Worm (Caenorhabditis elegans) whole organism, L2 larva: ENCODE measurements around the gene catp-8.

ENCODE experiments used
- C34F6.9 ChIP-seq: fragments of 150-350 bp; optimal IDR thresholded peaks from 2 replicates; lab custom pipeline; 2014; ENCODE audit warnings: missing biosample characterization, missing genetic modification characterization
- F13H6.1 ChIP-seq: sonication (generic microtip); optimal IDR thresholded peaks from 2 replicates; lab custom pipeline; 2016; ENCODE audit warnings: missing genetic modification characterization, missing compliant biosample characterization
- R02D3.7 ChIP-seq: fragments of 150-350 bp; optimal IDR thresholded peaks from 2 replicates; lab custom pipeline; 2014; ENCODE audit warnings: missing biosample characterization, missing genetic modification characterization
- Y55F3AM.14 ChIP-seq: fragments of 200-800 bp; sonication (Bioruptor generic); optimal IDR thresholded peaks from 2 replicates; lab custom pipeline; 2018; ENCODE audit warnings: mild to moderate bottlenecking, missing genetic modification characterization, missing compliant biosample characterization
- ZK546.5 ChIP-seq: sonication (generic microtip); optimal IDR thresholded peaks from 2 replicates; lab custom pipeline; 2017; ENCODE audit warnings: missing biosample characterization, missing genetic modification characterization
- alr-1 ChIP-seq: fragments of 150-350 bp; optimal IDR thresholded peaks from 2 replicates; lab custom pipeline; 2014; ENCODE audit warnings: missing biosample characterization, missing genetic modification characterization
- blmp-1 ChIP-seq: sonication (generic microtip); optimal IDR thresholded peaks from 2 replicates; lab custom pipeline; 2017; ENCODE audit warnings: missing genetic modification characterization, mild to moderate bottlenecking, missing compliant biosample characterization, antibody characterized with exemption, moderate library complexity; ENCODE audit not compliant: insufficient read depth
- ceh-16 ChIP-seq: fragments of 150-350 bp; optimal IDR thresholded peaks from 2 replicates; lab custom pipeline; 2014; ENCODE audit warnings: missing biosample characterization, missing genetic modification characterization
- ceh-82 ChIP-seq: fragments of 150-350 bp; optimal IDR thresholded peaks from 2 replicates; lab custom pipeline; 2014; ENCODE audit warnings: missing biosample characterization, missing genetic modification characterization
- crh-2 ChIP-seq: sonication (generic microtip); optimal IDR thresholded peaks from 2 replicates; lab custom pipeline; 2017; ENCODE audit warnings: missing biosample characterization, missing genetic modification characterization
- dmd-4 ChIP-seq: sonication (generic microtip); optimal IDR thresholded peaks from 2 replicates; lab custom pipeline; 2017; ENCODE audit warnings: missing biosample characterization, missing genetic modification characterization
- egl-27 ChIP-seq: sonication (generic microtip); optimal IDR thresholded peaks from 3 replicates; lab custom pipeline; 2017; ENCODE audit warnings: missing biosample characterization, missing genetic modification reagents, missing genetic modification characterization
- elt-1 ChIP-seq: fragments of 150-350 bp; optimal IDR thresholded peaks from 2 replicates; lab custom pipeline; 2014; ENCODE audit warnings: missing biosample characterization, missing genetic modification characterization
- elt-3 ChIP-seq: sonication (generic microtip); optimal IDR thresholded peaks from 2 replicates; lab custom pipeline; 2017; ENCODE audit warnings: missing biosample characterization, missing genetic modification characterization
- fos-1 ChIP-seq: fragments of 150-350 bp; optimal IDR thresholded peaks from 2 replicates; lab custom pipeline; 2014; ENCODE audit warnings: missing biosample characterization, missing genetic modification characterization
- gmeb-1 ChIP-seq: fragments of 150-350 bp; optimal IDR thresholded peaks from 2 replicates; lab custom pipeline; 2014; ENCODE audit warnings: missing biosample characterization, missing genetic modification characterization
- lin-11 ChIP-seq: fragments of 150-350 bp; sonication (generic microtip); optimal IDR thresholded peaks from 2 replicates; lab custom pipeline; 2014; ENCODE audit warnings: missing biosample characterization, missing genetic modification characterization, inconsistent platforms, mixed read lengths
- lin-13 ChIP-seq: fragments of 150-350 bp; optimal IDR thresholded peaks from 2 replicates; lab custom pipeline; 2014; ENCODE audit warnings: missing biosample characterization, missing genetic modification reagents, missing genetic modification characterization
- lin-39 ChIP-seq: fragments of 150-350 bp; optimal IDR thresholded peaks from 2 replicates; lab custom pipeline; 2014; ENCODE audit warnings: missing biosample characterization, missing genetic modification reagents, missing genetic modification characterization
- lsy-2 ChIP-seq, 2 experiments: fragments of 150-350 bp in 1 of 2; sonication (generic microtip) in 1 of 2; optimal IDR thresholded peaks; 2 replicates each; lab custom pipeline; 2014 to 2017; ENCODE audit warnings: missing biosample characterization in 2 of 2, missing genetic modification characterization in 2 of 2
- mab-5 ChIP-seq: fragments of 150-350 bp; optimal IDR thresholded peaks from 2 replicates; lab custom pipeline; 2014; ENCODE audit warnings: missing biosample characterization, missing genetic modification characterization
- mbf-1 ChIP-seq: sonication (generic microtip); optimal IDR thresholded peaks from 2 replicates; lab custom pipeline; 2017; ENCODE audit warnings: missing biosample characterization, missing genetic modification characterization
- mdl-1 ChIP-seq, 2 experiments: fragments of 150-350 bp in 1 of 2; sonication (generic microtip) in 1 of 2; optimal IDR thresholded peaks; 2 replicates each; lab custom pipeline; 2017; ENCODE audit warnings: missing biosample characterization in 2 of 2, missing genetic modification characterization in 2 of 2
- nhr-10 ChIP-seq: sonication (generic microtip); optimal IDR thresholded peaks from 2 replicates; lab custom pipeline; 2017; ENCODE audit warnings: missing biosample characterization, missing genetic modification characterization
- nhr-11 ChIP-seq: fragments of 150-350 bp; optimal IDR thresholded peaks from 2 replicates; lab custom pipeline; 2014; ENCODE audit warnings: missing biosample characterization, missing genetic modification characterization
- nhr-129 ChIP-seq: fragments of 150-350 bp; optimal IDR thresholded peaks from 2 replicates; lab custom pipeline; 2014; ENCODE audit warnings: missing biosample characterization, missing genetic modification characterization
- nhr-21 ChIP-seq: fragments of 150-350 bp; optimal IDR thresholded peaks from 2 replicates; lab custom pipeline; 2014; ENCODE audit warnings: missing biosample characterization, missing genetic modification characterization
- nhr-23 ChIP-seq: fragments of 150-350 bp; optimal IDR thresholded peaks from 2 replicates; lab custom pipeline; 2014; ENCODE audit warnings: missing biosample characterization, missing genetic modification reagents, missing genetic modification characterization
- nhr-25 ChIP-seq: fragments of 150-350 bp; sonication (generic microtip); optimal IDR thresholded peaks from 3 replicates; lab custom pipeline; 2014; ENCODE audit warnings: missing biosample characterization, missing genetic modification characterization
- nhr-6 ChIP-seq: fragments of 150-350 bp; optimal IDR thresholded peaks from 2 replicates; lab custom pipeline; 2014; ENCODE audit warnings: missing biosample characterization, missing genetic modification characterization
- nhr-77 ChIP-seq: fragments of 150-350 bp; optimal IDR thresholded peaks from 2 replicates; lab custom pipeline; 2014; ENCODE audit warnings: missing biosample characterization, missing genetic modification characterization
- peb-1 ChIP-seq: fragments of 150-350 bp; optimal IDR thresholded peaks from 2 replicates; lab custom pipeline; 2014; ENCODE audit warnings: missing biosample characterization, missing genetic modification characterization
- sem-4 ChIP-seq: fragments of 150-350 bp; optimal IDR thresholded peaks from 2 replicates; lab custom pipeline; 2014; ENCODE audit warnings: missing biosample characterization, missing genetic modification reagents, missing genetic modification characterization
- skn-1 ChIP-seq: sonication (generic microtip); optimal IDR thresholded peaks from 2 replicates; lab custom pipeline; 2017; ENCODE audit warnings: missing biosample characterization, missing genetic modification characterization
- sma-3 ChIP-seq: sonication (generic microtip); optimal IDR thresholded peaks from 2 replicates; lab custom pipeline; 2016; ENCODE audit warnings: missing genetic modification reagents, missing genetic modification characterization, missing compliant biosample characterization
- sma-9 ChIP-seq, 2 experiments: fragments of 150-350 bp in 1 of 2; sonication (generic microtip) in 1 of 2; optimal IDR thresholded peaks; 2 replicates each; lab custom pipeline; 2014 to 2016; ENCODE audit warnings: missing genetic modification characterization in 2 of 2, mild to moderate bottlenecking in 1 of 2, missing biosample characterization in 1 of 2, missing compliant biosample characterization in 1 of 2, missing genetic modification reagents in 1 of 2, moderate library complexity in 1 of 2
- snpc-4 ChIP-seq: fragments of 150-350 bp; optimal IDR thresholded peaks from 2 replicates; lab custom pipeline; 2014; ENCODE audit warnings: missing biosample characterization, missing genetic modification characterization
- unc-39 ChIP-seq: fragments of 150-350 bp; optimal IDR thresholded peaks from 2 replicates; lab custom pipeline; 2014; ENCODE audit warnings: missing biosample characterization, missing genetic modification characterization
- unc-55 ChIP-seq: fragments of 150-350 bp; sonication (generic microtip); optimal IDR thresholded peaks from 3 replicates; lab custom pipeline; 2014; ENCODE audit warnings: missing biosample characterization, missing genetic modification reagents, missing genetic modification characterization
- unc-62 ChIP-seq: fragments of 150-350 bp; optimal IDR thresholded peaks from 2 replicates; lab custom pipeline; 2014; ENCODE audit warnings: missing biosample characterization, missing genetic modification reagents, missing genetic modification characterization
- zag-1 ChIP-seq: fragments of 150-350 bp; optimal IDR thresholded peaks from 2 replicates; lab custom pipeline; 2014; ENCODE audit warnings: missing biosample characterization, missing genetic modification characterization
- ztf-1 ChIP-seq: fragments of 200-800 bp; sonication (Bioruptor generic); conservative IDR thresholded peaks from 2 replicates; pipeline ENCODE4 v1.3.6; 2022; ENCODE audit warnings: missing genetic modification characterization, missing compliant biosample characterization
- ztf-11 ChIP-seq: sonication (generic microtip); optimal IDR thresholded peaks from 2 replicates; lab custom pipeline; 2017; ENCODE audit warnings: missing biosample characterization, missing genetic modification characterization
- ztf-4 ChIP-seq: fragments of 150-350 bp; optimal IDR thresholded peaks from 2 replicates; lab custom pipeline; 2014; ENCODE audit warnings: missing biosample characterization, missing genetic modification characterization

catp-8 gene

DNA sequence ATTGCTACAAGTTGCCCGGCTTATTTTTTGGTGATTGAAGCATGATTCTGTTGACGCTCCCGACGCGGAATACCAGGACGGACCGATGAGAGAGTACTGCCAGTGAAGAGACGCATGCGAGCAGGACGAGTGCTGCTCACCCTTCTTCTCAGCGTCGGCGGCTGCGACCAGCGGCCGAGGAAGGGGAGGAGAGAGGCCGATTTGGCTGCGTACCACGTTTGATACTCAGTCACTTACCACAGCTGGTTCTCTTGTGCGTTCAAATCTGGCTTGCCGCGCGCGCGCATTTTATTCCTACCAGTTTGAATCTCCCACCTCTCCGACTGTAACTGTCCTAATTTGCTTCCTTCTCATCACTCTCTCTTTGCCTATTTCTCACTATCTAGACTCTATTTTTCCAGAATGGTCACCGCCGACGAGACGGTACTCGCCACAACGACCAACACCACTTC lies 45.2 kb upstream of the catp-8 start, which contains the start of gene mep-1 (continued):
- TF ChIP-seq nhr-21 (tag; lab: Kevin White, UChicago) (peak; percentile 30), ztf-4 (tag; lab: Kevin White, UChicago) (peak; percentile 13), sem-4 (tag; lab: Kevin White, UChicago) (peak; percentile 74), R02D3.7 (tag; lab: Kevin White, UChicago) (no peak), nhr-129 (tag; lab: Kevin White, UChicago) (peak; percentile 82)

DNA sequence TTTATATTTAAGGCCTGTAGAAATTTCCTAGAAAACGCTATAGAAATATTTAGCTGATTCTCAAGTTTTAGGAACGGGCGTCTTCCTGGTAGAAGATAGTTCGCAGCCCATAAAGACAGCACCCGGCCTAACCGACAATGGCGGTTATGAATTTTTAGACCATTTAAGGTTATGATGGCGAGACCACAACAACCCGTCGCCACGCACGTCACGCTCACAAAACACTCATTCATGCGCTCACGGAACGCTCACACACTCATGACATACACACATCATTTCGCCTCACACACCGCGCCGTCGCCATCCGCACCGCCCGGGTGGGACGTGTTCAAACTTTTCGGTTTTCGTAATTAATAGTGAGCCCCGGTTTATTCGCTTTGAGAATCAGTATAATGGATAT lies 44.6 kb upstream of the catp-8 start:
- TF ChIP-seq ceh-82 (tag; lab: Kevin White, UChicago) (no peak), unc-55 (GFP tag; lab: Kevin White, UChicago) (no peak), ztf-1 (no peak), gmeb-1 (tag; lab: Kevin White, UChicago) (no peak), F13H6.1 (no peak), ZK546.5 (tag; lab: Kevin White, UChicago) (no peak), alr-1 (tag; lab: Kevin White, UChicago) (no peak), peb-1 (tag; lab: Kevin White, UChicago) (no peak), ztf-11 (no peak), nhr-25 (no peak), nhr-11 (tag; lab: Kevin White, UChicago) (no peak), crh-2 (tag; lab: Kevin White, UChicago) (no peak), nhr-6 (tag; lab: Kevin White, UChicago) (no peak), lin-13 (GFP tag; lab: Kevin White, UChicago) (no peak), C34F6.9 (tag; lab: Kevin White, UChicago) (no peak), lin-39 (tag; lab: Kevin White, UChicago) (no peak), ztf-4 (tag; lab: Kevin White, UChicago) (no peak), nhr-77 (tag; lab: Kevin White, UChicago) (no peak)

DNA sequence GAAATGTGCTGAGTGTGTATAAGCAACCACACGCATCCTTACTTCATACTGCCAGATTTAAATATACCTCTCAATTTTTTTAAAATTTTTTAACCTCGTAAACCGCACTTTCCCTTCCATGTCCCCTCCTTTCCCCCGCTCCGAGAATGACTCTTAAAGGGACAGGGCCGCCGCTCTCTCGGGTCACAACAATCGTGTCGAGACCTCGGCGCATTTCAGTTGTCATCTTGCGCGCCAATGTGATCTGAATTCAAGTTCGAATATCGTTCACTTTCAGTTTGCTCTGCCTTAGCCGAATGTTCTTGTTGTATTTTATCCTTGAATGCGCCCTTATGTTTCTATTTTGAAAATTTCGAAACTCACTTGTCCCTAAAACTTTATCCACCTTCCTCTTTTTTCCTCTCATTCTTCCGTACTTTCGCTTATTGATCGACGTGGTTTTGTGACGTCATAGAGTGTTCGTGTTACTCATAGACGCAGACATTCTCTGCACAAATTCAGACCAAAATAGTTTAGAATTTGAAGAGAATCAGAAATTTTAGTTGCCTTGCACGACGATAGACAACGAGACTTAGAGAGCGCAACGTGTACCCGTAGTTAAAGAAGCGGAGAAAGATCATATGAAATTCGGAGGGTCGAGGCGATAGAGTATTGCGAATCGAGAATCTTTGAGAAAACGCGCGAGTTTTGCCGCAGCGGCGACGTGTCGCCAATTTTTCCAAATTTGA lies 43.3 kb upstream of the catp-8 start:
- TF ChIP-seq F13H6.1 (peak; percentile 81), peb-1 (tag; lab: Kevin White, UChicago) (no peak), sma-3 (peak; percentile 56), unc-55 (GFP tag; lab: Kevin White, UChicago) (peak; percentile 82), nhr-77 (tag; lab: Kevin White, UChicago) (peak; percentile 41), ztf-1 (no peak), ZK546.5 (tag; lab: Kevin White, UChicago) (no peak), blmp-1 (tag; lab: Kevin White, UChicago) (peak; percentile 81), Y55F3AM.14 (GFP tag; lab: Kevin White, UChicago) (no peak), elt-3 (no peak), R02D3.7 (tag; lab: Kevin White, UChicago) (no peak), nhr-10 (tag; lab: Kevin White, UChicago) (no peak), skn-1 (no peak), snpc-4 (tag; lab: Kevin White, UChicago) (no peak), ztf-11 (no peak), sem-4 (tag; lab: Kevin White, UChicago) (peak; percentile 78), mdl-1 (tag; optimal IDR thresholded peaks at IDR 0.05; lab: Kevin White, UChicago) (peak in 1 of 2 experiments; percentile 10), nhr-21 (tag; lab: Kevin White, UChicago) (peak; percentile 65), C34F6.9 (tag; lab: Kevin White, UChicago) (peak; percentile 88), mbf-1 (no peak), nhr-129 (tag; lab: Kevin White, UChicago) (peak; percentile 76), ztf-4 (tag; lab: Kevin White, UChicago) (peak; percentile 78), dmd-4 (tag; lab: Kevin White, UChicago) (no peak), sma-9 (GFP tag; optimal IDR thresholded peaks at IDR 0.05; lab: Kevin White, UChicago) (peak; percentile 83), sma-9 (tag; optimal IDR thresholded peaks at IDR 0.05; lab: Kevin White, UChicago) (no peak), lin-11 (tag; lab: Kevin White, UChicago) (no peak), unc-62 (GFP tag; lab: Kevin White, UChicago) (no peak), mab-5 (peak; percentile 2), lin-13 (GFP tag; lab: Kevin White, UChicago) (peak; percentile 46), fos-1 (tag; lab: Kevin White, UChicago) (peak; percentile 63), nhr-6 (tag; lab: Kevin White, UChicago) (peak; percentile 60), crh-2 (tag; lab: Kevin White, UChicago) (peak; percentile 97), alr-1 (tag; lab: Kevin White, UChicago) (no peak), unc-39 (tag; lab: Kevin White, UChicago) (no peak), nhr-23 (tag; lab: Kevin White, UChicago) (no peak), egl-27 (tag; lab: Kevin White, UChicago) (peak; percentile 65), ceh-16 (tag; lab: Kevin White, UChicago) (no peak), elt-1 (tag; lab: Kevin White, UChicago) (no peak), lin-39 (tag; lab: Kevin White, UChicago) (no peak), zag-1 (tag; lab: Kevin White, UChicago) (peak; percentile 21), nhr-11 (tag; lab: Kevin White, UChicago) (no peak), lsy-2 (tag; optimal IDR thresholded peaks at IDR 0.05; lab: Kevin White, UChicago) (peak; percentile 47 to 84), ceh-82 (tag; lab: Kevin White, UChicago) (peak; percentile 21)
